Fruit fly (Drosophila melanogaster) whole organism, prepupa: ENCODE measurements around the gene Sarm.

Experiments
- CG10631 ChIP-seq: fragments of 200-800 bp; sonication (Bioruptor generic); optimal IDR thresholded peaks from 2 replicates; lab custom pipeline; 2016; ENCODE audit warnings: missing biosample characterization, missing genetic modification characterization
- CG10669 ChIP-seq: fragments of 200-800 bp; sonication (Bioruptor generic); optimal IDR thresholded peaks from 3 replicates; lab custom pipeline; 2018; ENCODE audit warnings: missing biosample characterization, mild to moderate bottlenecking, missing genetic modification characterization, moderate library complexity
- CG11294 ChIP-seq: fragments of 200-800 bp; sonication (Bioruptor generic); IDR thresholded peaks from 2 replicates; pipeline ENCODE4 v1.3.6; 2022; ENCODE audit warnings: missing biosample characterization, missing genetic modification characterization
- CG11762 ChIP-seq: fragments of 200-800 bp; sonication (Bioruptor generic); optimal IDR thresholded peaks from 3 replicates; lab custom pipeline; 2016; ENCODE audit warnings: missing biosample characterization, missing genetic modification characterization; ENCODE audit not compliant: insufficient read depth
- CG11902 ChIP-seq: fragments of 200-800 bp; sonication (Bioruptor generic); optimal IDR thresholded peaks from 3 replicates; lab custom pipeline; 2016; ENCODE audit warnings: missing biosample characterization, missing genetic modification characterization
- CG15336 ChIP-seq: fragments of 200-800 bp; sonication (Bioruptor generic); IDR thresholded peaks from 2 replicates; pipeline ENCODE4 v1.3.6; 2022; ENCODE audit warnings: missing biosample characterization, missing genetic modification characterization
- CG1621 ChIP-seq: fragments of 200-800 bp; sonication (Bioruptor generic); optimal IDR thresholded peaks from 3 replicates; lab custom pipeline; 2018; ENCODE audit warnings: missing biosample characterization, mild to moderate bottlenecking, missing genetic modification characterization
- CG16779 ChIP-seq: fragments of 200-800 bp; sonication (Bioruptor generic); optimal IDR thresholded peaks from 3 replicates; lab custom pipeline; 2017; ENCODE audit warnings: missing biosample characterization, mild to moderate bottlenecking, missing genetic modification characterization
- CG32006 ChIP-seq: fragments of 200-800 bp; sonication (Bioruptor generic); optimal IDR thresholded peaks from 3 replicates; lab custom pipeline; 2017; ENCODE audit warnings: missing biosample characterization, mild to moderate bottlenecking, missing genetic modification characterization
- CG34406 ChIP-seq: fragments of 200-800 bp; sonication (Bioruptor generic); optimal IDR thresholded peaks from 3 replicates; lab custom pipeline; 2016; ENCODE audit warnings: missing biosample characterization, missing genetic modification characterization
- CG6792 ChIP-seq: fragments of 200-800 bp; sonication (Bioruptor generic); optimal IDR thresholded peaks from 3 replicates; lab custom pipeline; 2016; ENCODE audit warnings: missing biosample characterization, missing genetic modification characterization
- CG6808 ChIP-seq: fragments of 200-800 bp; sonication (Bioruptor generic); optimal IDR thresholded peaks from 3 replicates; lab custom pipeline; 2017; ENCODE audit warnings: missing biosample characterization, missing genetic modification characterization, mild to moderate bottlenecking, moderate library complexity, missing genetic modification reagents
- CG6854 ChIP-seq: fragments of 200-800 bp; sonication (Bioruptor generic); optimal IDR thresholded peaks from 2 replicates; lab custom pipeline; 2017; ENCODE audit warnings: missing biosample characterization, mild to moderate bottlenecking, missing genetic modification characterization
- CG7368 ChIP-seq: fragments of 200-800 bp; sonication (Bioruptor generic); optimal IDR thresholded peaks from 3 replicates; lab custom pipeline; 2016; ENCODE audit warnings: missing biosample characterization, missing genetic modification characterization
- CG8119 ChIP-seq: fragments of 200-800 bp; sonication (Bioruptor generic); IDR thresholded peaks from 3 replicates; pipeline ENCODE4 v1.3.6; 2022; ENCODE audit warnings: missing biosample characterization, missing genetic modification characterization
- CG8319 ChIP-seq: fragments of 200-800 bp; sonication (Bioruptor generic); optimal IDR thresholded peaks from 3 replicates; lab custom pipeline; 2016; ENCODE audit warnings: missing biosample characterization, missing genetic modification characterization
- CG8632 ChIP-seq: fragments of 200-800 bp; sonication (Bioruptor generic); optimal IDR thresholded peaks from 3 replicates; lab custom pipeline; 2016; ENCODE audit warnings: missing biosample characterization, missing genetic modification characterization
- Eip75B ChIP-seq: fragments of 200-800 bp; sonication (Bioruptor generic); optimal IDR thresholded peaks from 3 replicates; lab custom pipeline; 2016; ENCODE audit warnings: missing biosample characterization, missing genetic modification characterization
- Eip78C ChIP-seq: fragments of 200-800 bp; sonication (Bioruptor generic); peaks from one replicate; lab custom pipeline; 2016; ENCODE audit warnings: missing biosample characterization, missing genetic modification characterization
- Ets96B ChIP-seq: fragments of 200-800 bp; optimal IDR thresholded peaks from 2 replicates; lab custom pipeline; 2019; ENCODE audit warnings: missing biosample characterization, mild to moderate bottlenecking, missing genetic modification characterization, moderate library complexity
- Gug ChIP-seq: fragments of 200-800 bp; sonication (Bioruptor generic); IDR thresholded peaks from 2 replicates; pipeline ENCODE4 v1.3.6; 2022; ENCODE audit warnings: missing biosample characterization, missing genetic modification characterization
- Hr4 ChIP-seq: fragments of 200-800 bp; sonication (Bioruptor generic); optimal IDR thresholded peaks from 3 replicates; lab custom pipeline; 2016; ENCODE audit warnings: missing biosample characterization, missing genetic modification characterization
- Met ChIP-seq: fragments of 200-800 bp; sonication (Bioruptor generic); optimal IDR thresholded peaks from 3 replicates; lab custom pipeline; 2016; ENCODE audit warnings: missing biosample characterization, missing genetic modification characterization
- Smox ChIP-seq: fragments of 200-800 bp; sonication (Bioruptor generic); optimal IDR thresholded peaks from 3 replicates; lab custom pipeline; 2016; ENCODE audit warnings: missing biosample characterization, missing genetic modification characterization
- Sox102F ChIP-seq: fragments of 200-800 bp; sonication (Bioruptor generic); optimal IDR thresholded peaks from 2 replicates; lab custom pipeline; 2016; ENCODE audit warnings: missing biosample characterization, mild to moderate bottlenecking, missing genetic modification characterization
- Sox14 ChIP-seq: fragments of 200-800 bp; sonication (Bioruptor generic); optimal IDR thresholded peaks from 3 replicates; lab custom pipeline; 2016; ENCODE audit warnings: missing biosample characterization, missing genetic modification characterization
- achi ChIP-seq: fragments of 200-800 bp; sonication (Bioruptor generic); optimal IDR thresholded peaks from 3 replicates; lab custom pipeline; 2016; ENCODE audit warnings: missing biosample characterization, missing genetic modification characterization
- cyc ChIP-seq: fragments of 200-800 bp; sonication (Bioruptor generic); optimal IDR thresholded peaks from 3 replicates; lab custom pipeline; 2016; ENCODE audit warnings: missing biosample characterization, missing genetic modification characterization
- dsx ChIP-seq: fragments of 200-800 bp; optimal IDR thresholded peaks from 3 replicates; lab custom pipeline; 2019; ENCODE audit warnings: missing biosample characterization, mild to moderate bottlenecking, missing genetic modification characterization, moderate library complexity; ENCODE audit not compliant: poor library complexity, severe bottlenecking
- eg ChIP-seq: fragments of 200-800 bp; sonication (Bioruptor generic); IDR thresholded peaks from 3 replicates; pipeline ENCODE4 v1.3.6; 2022; ENCODE audit warnings: missing biosample characterization, missing genetic modification characterization
- esn ChIP-seq: fragments of 200-800 bp; sonication (Bioruptor generic); optimal IDR thresholded peaks from 2 replicates; lab custom pipeline; 2016; ENCODE audit warnings: missing biosample characterization, mild to moderate bottlenecking, missing genetic modification characterization, moderate library complexity
- fd59A ChIP-seq: fragments of 200-800 bp; sonication (Bioruptor generic); optimal IDR thresholded peaks from 2 replicates; lab custom pipeline; 2017; ENCODE audit warnings: missing biosample characterization, mild to moderate bottlenecking, missing genetic modification characterization, missing genetic modification reagents
- fkh ChIP-seq: fragments of 200-800 bp; sonication (Bioruptor generic); optimal IDR thresholded peaks from 3 replicates; lab custom pipeline; 2017; ENCODE audit warnings: missing biosample characterization, mild to moderate bottlenecking, missing genetic modification characterization, moderate library complexity
- lz ChIP-seq: fragments of 200-800 bp; sonication (Bioruptor generic); optimal IDR thresholded peaks from 3 replicates; lab custom pipeline; 2016; ENCODE audit warnings: missing biosample characterization, missing genetic modification characterization
- net ChIP-seq: fragments of 200-800 bp; sonication (Bioruptor generic); optimal IDR thresholded peaks from 3 replicates; lab custom pipeline; 2016; ENCODE audit warnings: missing biosample characterization, missing genetic modification characterization
- pdm3 ChIP-seq: fragments of 200-800 bp; sonication (Bioruptor generic); optimal IDR thresholded peaks from 3 replicates; lab custom pipeline; 2016; ENCODE audit warnings: missing biosample characterization, missing genetic modification characterization
- spab ChIP-seq: fragments of 200-800 bp; sonication (Bioruptor generic); optimal IDR thresholded peaks from 2 replicates; lab custom pipeline; 2017; ENCODE audit warnings: missing biosample characterization, mild to moderate bottlenecking, missing genetic modification characterization, missing genetic modification reagents
- ss ChIP-seq, 2 experiments: fragments of 200-800 bp; sonication (Bioruptor generic); optimal IDR thresholded peaks; 2 replicates in 1 of 2; 3 replicates in 1 of 2; lab custom pipeline; 2017 to 2018; ENCODE audit warnings: mild to moderate bottlenecking in 2 of 2, missing biosample characterization in 2 of 2, missing genetic modification characterization in 2 of 2, moderate library complexity in 1 of 2
- svp ChIP-seq: fragments of 200-800 bp; sonication (Bioruptor generic); peaks from one replicate; lab custom pipeline; 2016; ENCODE audit warnings: missing biosample characterization, missing genetic modification characterization
- topi ChIP-seq: fragments of 200-800 bp; sonication (Bioruptor generic); optimal IDR thresholded peaks from 3 replicates; lab custom pipeline; 2016; ENCODE audit warnings: missing biosample characterization, missing genetic modification characterization
- vri ChIP-seq: fragments of 200-800 bp; sonication (Bioruptor generic); optimal IDR thresholded peaks from 3 replicates; lab custom pipeline; 2016; ENCODE audit warnings: missing biosample characterization, mild to moderate bottlenecking, missing genetic modification characterization

Sarm gene

dm6 chr3L:8091650-8092068 lies 28.0 kb downstream of the Sarm start, which contains the start of gene CG7565 (continued):
- TF ChIP-seq CG11902 (no peak), dsx (GFP tag; lab: Kevin White, UChicago) (no peak), Smox (GFP tag; lab: Kevin White, UChicago) (no peak), Met (GFP tag; lab: Kevin White, UChicago) (peak; percentile 26), Ets96B (tag; lab: Kevin White, UChicago) (no peak), vri (GFP tag; lab: Kevin White, UChicago) (peak; percentile 84), CG34406 (no peak), topi (peak; percentile 2), CG10669 (GFP tag; lab: Kevin White, UChicago) (peak; percentile 8), achi (GFP tag; lab: Kevin White, UChicago) (no peak), CG15336 (GFP tag; lab: Robert Waterston, UW) (0 out of 2 replicates have a peak, but pooled peaks have one; percentile 27), cyc (GFP tag; lab: Kevin White, UChicago) (no peak), Sox14 (GFP tag; lab: Kevin White, UChicago) (peak; percentile 46), esn (GFP tag; lab: Kevin White, UChicago) (peak; percentile 46), Gug (GFP tag; lab: Robert Waterston, UW) (no peak), CG8119 (GFP tag; lab: Robert Waterston, UW) (peak; percentile 33; the same call in 1 of the 3 replicates), lz (GFP tag; lab: Kevin White, UChicago) (peak; percentile 16)
- TF ChIP-seq, all 60 proteins: peak for 20

dm6 chr3L:8093553-8093952 lies 29.9 kb downstream of the Sarm start:
- peak; percentile 70 for TF ChIP-seq vri (GFP tag; lab: Kevin White, UChicago)
- no peak for TF ChIP-seq CG8319 (GFP tag; lab: Kevin White, UChicago)
- peak; percentile 84 for TF ChIP-seq fkh (GFP tag; lab: Kevin White, UChicago)
- peak; percentile 91 for TF ChIP-seq svp
- no peak for TF ChIP-seq Eip78C (GFP tag; lab: Kevin White, UChicago)
- TF ChIP-seq CG6792 (GFP tag; lab: Kevin White, UChicago) = no peak
- TF ChIP-seq, all 60 proteins: peak for 3

dm6 chr3L:8094652-8095129 lies 31.0 kb downstream of the Sarm start:
- TF ChIP-seq svp = peak; percentile 79
- no peak for TF ChIP-seq esn (GFP tag; lab: Kevin White, UChicago)
- peak; percentile 32 for TF ChIP-seq CG32006
- peak; percentile 69 for TF ChIP-seq fkh (GFP tag; lab: Kevin White, UChicago)
- TF ChIP-seq CG15336 (GFP tag; lab: Robert Waterston, UW) = 0 out of 2 replicates have a peak, but pooled peaks have one; percentile 17
- no peak for TF ChIP-seq net (GFP tag; lab: Kevin White, UChicago)
- no peak for TF ChIP-seq CG6854 (GFP tag; lab: Kevin White, UChicago)
- TF ChIP-seq Ets96B (tag; lab: Kevin White, UChicago) = no peak
- TF ChIP-seq Sox102F = no peak
- TF ChIP-seq Sox14 (GFP tag; lab: Kevin White, UChicago) = no peak
- TF ChIP-seq CG11294 (GFP tag; lab: Robert Waterston, UW) = no peak
- TF ChIP-seq CG10631 (GFP tag; lab: Kevin White, UChicago) = peak; percentile 13

dm6 chr3L:8096106-8096558 lies 32.5 kb downstream of the Sarm start:
- TF ChIP-seq Gug (GFP tag; lab: Robert Waterston, UW) (peak; percentile 95), CG6854 (GFP tag; lab: Kevin White, UChicago) (peak; percentile 45), ss (GFP tag; optimal IDR thresholded peaks at IDR 0.05; lab: Kevin White, UChicago) (peak; percentile 82 to 86), CG1621 (tag; lab: Kevin White, UChicago) (peak; percentile 76), CG7368 (GFP tag; lab: Kevin White, UChicago) (peak; percentile 90), eg (GFP tag; lab: Robert Waterston, UW) (peak; percentile 95), CG11762 (GFP tag; lab: Kevin White, UChicago) (peak; percentile 86), CG8319 (GFP tag; lab: Kevin White, UChicago) (peak; percentile 78), CG6792 (GFP tag; lab: Kevin White, UChicago) (peak; percentile 92), CG8632 (GFP tag; lab: Kevin White, UChicago) (peak; percentile 93), CG8119 (GFP tag; lab: Robert Waterston, UW) (peak; percentile 98), Smox (GFP tag; lab: Kevin White, UChicago) (no peak), Eip75B (GFP tag; lab: Kevin White, UChicago) (peak; percentile 85), CG16779 (tag; lab: Kevin White, UChicago) (peak; percentile 92), Sox14 (GFP tag; lab: Kevin White, UChicago) (peak; percentile 87), spab (GFP tag; lab: Kevin White, UChicago) (peak; percentile 81), Eip78C (GFP tag; lab: Kevin White, UChicago) (peak; percentile 97), esn (GFP tag; lab: Kevin White, UChicago) (peak; percentile 91), Hr4 (peak; percentile 96), CG15336 (GFP tag; lab: Robert Waterston, UW) (peak; percentile 97), topi (peak; percentile 82), pdm3 (peak; percentile 93), CG34406 (peak; percentile 94), CG6808 (GFP tag; lab: Kevin White, UChicago) (peak; percentile 78), CG11902 (peak; percentile 87), fd59A (GFP tag; lab: Kevin White, UChicago) (peak; percentile 74), Ets96B (tag; lab: Kevin White, UChicago) (peak; percentile 90)
